Fruit fly (Drosophila melanogaster): Measurements from ENCODE around the gene CG44098.

CG44098 gene

DNA sequence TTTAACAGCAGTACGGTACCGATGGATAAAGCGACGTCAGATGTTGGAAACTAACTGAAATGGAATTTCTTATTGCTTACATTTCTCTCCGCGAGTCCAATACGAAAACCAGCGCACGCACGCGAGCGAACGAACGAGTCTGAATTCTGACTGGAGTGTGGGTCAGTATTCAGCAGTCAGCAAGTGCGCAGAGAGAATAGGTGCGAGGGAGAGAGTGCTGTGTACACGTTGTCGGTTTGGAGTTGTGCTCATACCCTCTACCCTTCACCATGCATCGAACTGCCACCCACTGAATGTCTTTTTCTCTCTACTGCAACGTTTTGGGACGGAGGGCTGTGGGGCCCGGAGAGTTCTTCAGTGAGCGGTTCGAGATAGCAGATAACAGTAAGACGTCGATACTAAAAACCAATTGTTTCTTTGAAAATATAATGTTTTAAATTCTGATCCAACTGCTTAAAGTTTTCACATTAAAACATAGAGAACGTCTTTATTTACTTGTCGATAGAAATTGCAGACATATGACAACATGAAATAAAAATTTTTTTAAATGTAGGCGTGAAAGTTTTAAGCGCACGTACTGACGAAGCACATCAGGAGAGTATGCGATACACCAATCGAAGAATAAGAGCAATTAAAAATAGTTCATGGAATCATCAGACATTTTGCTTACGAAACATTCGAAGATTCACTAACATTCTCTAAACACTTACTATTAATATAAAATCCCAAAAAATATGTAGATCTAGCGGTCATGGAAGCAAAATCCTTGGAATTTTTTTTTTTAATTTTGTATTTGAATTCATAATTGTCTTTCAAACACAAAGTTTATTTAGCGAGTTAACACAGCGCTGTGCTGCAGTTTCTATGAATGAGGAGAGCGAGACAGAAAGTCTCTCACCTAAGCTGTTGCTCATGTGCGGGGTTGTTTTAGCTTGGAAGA lies 33.2 kb downstream of the CG44098 start (continued):
- TF ChIP-seq Neu2 (GFP tag; optimal IDR thresholded peaks at IDR 0.05; ENCODE audit: borderline replicate concordance) (no peak), Scr (GFP tag; IDR thresholded peaks at IDR 0.05; ENCODE audit: partially characterized antibody) (no peak), ttk (GFP tag; IDR thresholded peaks at IDR 0.05) (no peak), H15 (GFP tag; IDR thresholded peaks at IDR 0.05) (no peak), sqz (GFP tag; optimal IDR thresholded peaks at IDR 0.05) (peak; percentile 56), ken (GFP tag; IDR thresholded peaks at IDR 0.05) (no peak), sisA (GFP tag; IDR thresholded peaks at IDR 0.05) (no peak), CG33557 (GFP tag; optimal IDR thresholded peaks at IDR 0.05) (peak; percentile 65), CG15269 (tag; optimal IDR thresholded peaks at IDR 0.05) (peak; percentile 81), CG14965 (GFP tag; optimal IDR thresholded peaks at IDR 0.05; ENCODE audit: borderline replicate concordance) (no peak), dm (GFP tag; optimal IDR thresholded peaks at IDR 0.05) (peak; percentile 57), CG16863 (GFP tag; optimal IDR thresholded peaks at IDR 0.05) (peak; percentile 90), Asciz (GFP tag; optimal IDR thresholded peaks at IDR 0.05) (peak; percentile 83), Opbp (GFP tag; IDR thresholded peaks at IDR 0.05; ENCODE audit: partially characterized antibody) (no peak), corto (GFP tag; optimal IDR thresholded peaks at IDR 0.05) (no peak), psq (GFP tag; optimal IDR thresholded peaks at IDR 0.05) (no peak), CG10267 (tag; optimal IDR thresholded peaks at IDR 0.05) (peak; percentile 74), Kr (GFP tag; optimal IDR thresholded peaks at IDR 0.05) (no peak), zfh2 (GFP tag; optimal IDR thresholded peaks at IDR 0.05) (peak; percentile 75), Sox102F (GFP tag; optimal IDR thresholded peaks at IDR 0.05) (peak; percentile 81), Lpt (GFP tag; optimal IDR thresholded peaks at IDR 0.05) (no peak), Awh (GFP tag; IDR thresholded peaks at IDR 0.05) (no peak), fd96Cb (tag; optimal IDR thresholded peaks at IDR 0.05) (peak; percentile 80), lab (GFP tag; optimal IDR thresholded peaks at IDR 0.05) (peak; percentile 79), CG6272 (GFP tag; IDR thresholded peaks at IDR 0.05) (no peak), cad (GFP tag; optimal IDR thresholded peaks at IDR 0.05) (no peak), HmgD (GFP tag; optimal IDR thresholded peaks at IDR 0.05) (peak; percentile 49), so (GFP tag; IDR thresholded peaks at IDR 0.05) (no peak), CG10321 (GFP tag; IDR thresholded peaks at IDR 0.05) (no peak), Mes4 (GFP tag; optimal IDR thresholded peaks at IDR 0.05) (peak; percentile 86), CG17361 (GFP tag; IDR thresholded peaks at IDR 0.05) (no peak), bsh (GFP tag; optimal IDR thresholded peaks at IDR 0.05) (peak; percentile 73 to 75), dmrt99B (tag; optimal IDR thresholded peaks at IDR 0.05) (peak; percentile 88), CG42726 (GFP tag; IDR thresholded peaks at IDR 0.05; ENCODE audit: partially characterized antibody) (no peak), Nf-YA (GFP tag; IDR thresholded peaks at IDR 0.05) (no peak), dpn (GFP tag; optimal IDR thresholded peaks at IDR 0.05) (peak; percentile 82 to 87), Ravus (GFP tag; IDR thresholded peaks at IDR 0.05) (no peak), CG7357 (GFP tag; IDR thresholded peaks at IDR 0.05) (peak; percentile 59; the same call in 1 of the 3 replicates), Hr78 (GFP tag; optimal IDR thresholded peaks at IDR 0.05) (peak in 1 of 2 experiments; percentile 77), ro (GFP tag; IDR thresholded peaks at IDR 0.05) (no peak), Vsx1 (GFP tag; optimal IDR thresholded peaks at IDR 0.05) (peak; percentile 60), twi (tag; optimal IDR thresholded peaks at IDR 0.05) (peak; percentile 58), pnt (GFP tag; optimal IDR thresholded peaks at IDR 0.05) (peak; percentile 86), tx (GFP tag; optimal IDR thresholded peaks at IDR 0.05) (peak; percentile 86), CG32532 (GFP tag; IDR thresholded peaks at IDR 0.05) (no peak), br (optimal IDR thresholded peaks at IDR 0.05) (no peak), sna (GFP tag; IDR thresholded peaks at IDR 0.05; ENCODE audit: partially characterized antibody) (no peak), H2.0 (GFP tag; IDR thresholded peaks at IDR 0.05) (no peak), gfzf (GFP tag; optimal IDR thresholded peaks at IDR 0.05) (no peak)
